Fruit fly (Drosophila melanogaster) whole organism, pupa: ENCODE data around the gene CG31787.

Experiments used
- CG13204 ChIP-seq: fragments of 200-800 bp; sonication (Bioruptor generic); optimal IDR thresholded peaks from 2 replicates; lab custom pipeline; 2018; ENCODE audit warnings: missing biosample characterization, mild to moderate bottlenecking, missing genetic modification characterization, moderate library complexity
- CG15710 ChIP-seq: fragments of 200-800 bp; sonication (Bioruptor generic); optimal IDR thresholded peaks from 2 replicates; lab custom pipeline; 2018; ENCODE audit warnings: missing biosample characterization, mild to moderate bottlenecking, missing genetic modification characterization, moderate library complexity
- CG17806 ChIP-seq: fragments of 200-800 bp; sonication (Bioruptor generic); optimal IDR thresholded peaks from 2 replicates; lab custom pipeline; 2018; ENCODE audit warnings: missing biosample characterization, mild to moderate bottlenecking, missing genetic modification characterization, moderate library complexity
- CG8159 ChIP-seq: fragments of 200-800 bp; sonication (Bioruptor generic); optimal IDR thresholded peaks from 3 replicates; lab custom pipeline; 2018; ENCODE audit warnings: missing biosample characterization, mild to moderate bottlenecking, missing genetic modification characterization, moderate library complexity
- CG9948 ChIP-seq: fragments of 200-800 bp; sonication (Bioruptor generic); optimal IDR thresholded peaks from 2 replicates; lab custom pipeline; 2018; ENCODE audit warnings: missing biosample characterization, mild to moderate bottlenecking, missing genetic modification characterization, moderate library complexity
- D1 ChIP-seq: fragments of 200-800 bp; sonication (Bioruptor generic); optimal IDR thresholded peaks from 2 replicates; lab custom pipeline; 2018; ENCODE audit warnings: missing biosample characterization, mild to moderate bottlenecking, missing genetic modification characterization, moderate library complexity
- Ets98B ChIP-seq: fragments of 200-800 bp; sonication (Bioruptor generic); IDR thresholded peaks from 2 replicates; pipeline ENCODE4 v1.3.6; 2022; ENCODE audit warnings: missing biosample characterization, missing genetic modification characterization

DNA sequence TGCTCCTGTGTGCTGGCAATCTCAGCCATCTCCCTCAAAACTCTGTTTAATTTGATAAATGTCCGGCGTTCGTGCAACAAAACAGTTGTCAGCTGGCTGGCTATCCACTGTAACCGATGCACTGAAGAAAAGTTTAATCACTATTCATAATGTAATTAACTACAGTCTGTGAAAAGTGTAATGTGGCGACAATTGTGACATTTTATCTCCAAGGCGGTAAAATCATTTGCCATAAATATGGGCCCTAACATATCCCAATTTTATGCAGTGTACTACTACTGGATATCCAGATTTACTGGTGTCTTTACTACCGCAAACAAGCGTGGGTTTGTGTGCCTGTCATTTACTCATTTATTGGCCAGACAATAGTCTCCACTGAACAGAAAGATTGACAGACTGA lies 43.2 kb upstream of the CG31787 start:
- TF ChIP-seq CG17806 (peak; percentile 60), CG15710 (peak; percentile 44), D1 (no peak), Ets98B (GFP tag; lab: Robert Waterston, UW) (peak; percentile 71), CG13204 (no peak), CG9948 (peak; percentile 58), CG8159 (tag; lab: Kevin White, UChicago) (peak; percentile 44)
